Fruit fly (Drosophila melanogaster) whole organism, wandering third instar larva: Measurements from ENCODE around the gene CG34248.

Experiments
- Abd-B ChIP-seq: fragments of >200 bp; optimal IDR thresholded peaks from 2 replicates; lab custom pipeline; 2017; ENCODE audit warnings: missing biosample characterization, missing genetic modification characterization
- CG32264 ChIP-seq: fragments of 200-800 bp; sonication (Bioruptor generic); optimal IDR thresholded peaks from 2 replicates; lab custom pipeline; 2016; ENCODE audit warnings: missing biosample characterization, missing genetic modification characterization
- CG9705 ChIP-seq: fragments of 200-800 bp; sonication (Bioruptor generic); optimal IDR thresholded peaks from 2 replicates; lab custom pipeline; 2018; ENCODE audit warnings: missing biosample characterization, mild to moderate bottlenecking, missing genetic modification characterization
- CrebA ChIP-seq: fragments of 200-800 bp; sonication (Bioruptor generic); optimal IDR thresholded peaks from 2 replicates; lab custom pipeline; 2016; ENCODE audit warnings: missing biosample characterization, mild to moderate bottlenecking, missing genetic modification characterization, borderline replicate concordance
- Dfd ChIP-seq: fragments of >200 bp; optimal IDR thresholded peaks from 2 replicates; lab custom pipeline; 2017; ENCODE audit warnings: missing biosample characterization, missing genetic modification characterization
- Dif ChIP-seq: fragments of 200-275, 200-300 bp; sonication (Bioruptor generic); optimal IDR thresholded peaks from 2 replicates; lab custom pipeline; 2018; ENCODE audit warnings: missing biosample characterization, missing genetic modification characterization; ENCODE audit not compliant: partially characterized antibody
- GATAd ChIP-seq: sonication (Bioruptor generic); optimal IDR thresholded peaks from 2 replicates; lab custom pipeline; 2016; ENCODE audit warnings: missing biosample characterization, missing genetic modification characterization
- HLH106 ChIP-seq: fragments of 200-800 bp; optimal IDR thresholded peaks from 3 replicates; lab custom pipeline; 2019; ENCODE audit warnings: missing biosample characterization, mild to moderate bottlenecking, missing genetic modification characterization, moderate library complexity
- Hnf4 ChIP-seq: fragments of 200-800 bp; sonication (Bioruptor generic); optimal IDR thresholded peaks from 2 replicates; lab custom pipeline; 2016; ENCODE audit warnings: missing biosample characterization, mild to moderate bottlenecking, missing genetic modification characterization
- Hr78 ChIP-seq: fragments of >200 bp; optimal IDR thresholded peaks from 2 replicates; lab custom pipeline; 2017; ENCODE audit warnings: missing biosample characterization, missing genetic modification characterization
- Hr83 ChIP-seq: fragments of 200-300 bp; sonication (Bioruptor generic); optimal IDR thresholded peaks from 2 replicates; lab custom pipeline; 2016; ENCODE audit warnings: missing biosample characterization, mild to moderate bottlenecking, missing genetic modification characterization, moderate library complexity; ENCODE audit not compliant: poor library complexity, severe bottlenecking
- Jra ChIP-seq: sonication (Bioruptor generic); optimal IDR thresholded peaks from 2 replicates; lab custom pipeline; 2016; ENCODE audit warnings: missing biosample characterization, missing genetic modification characterization
- Mio ChIP-seq: sonication (Bioruptor generic); optimal IDR thresholded peaks from 2 replicates; lab custom pipeline; 2016; ENCODE audit warnings: missing biosample characterization, missing genetic modification characterization
- Myc ChIP-seq: fragments of >200 bp; optimal IDR thresholded peaks from 2 replicates; lab custom pipeline; 2017
- N ChIP-seq: fragments of >200 bp; optimal IDR thresholded peaks from 2 replicates; lab custom pipeline; 2018; ENCODE audit warnings: missing biosample characterization, missing external identifiers, missing genetic modification characterization
- OdsH ChIP-seq: fragments of 200-800 bp; sonication (Bioruptor generic); optimal IDR thresholded peaks from 2 replicates; lab custom pipeline; 2016; ENCODE audit warnings: missing biosample characterization, mild to moderate bottlenecking, missing genetic modification characterization
- Rel ChIP-seq, 2 experiments: fragments of 200-800 bp; sonication (Bioruptor generic) in 1 of 2; optimal IDR thresholded peaks; 2 replicates in 1 of 2; 3 replicates in 1 of 2; lab custom pipeline; 2016 to 2019; ENCODE audit warnings: mild to moderate bottlenecking in 2 of 2, missing biosample characterization in 2 of 2, missing genetic modification characterization in 2 of 2, moderate library complexity in 1 of 2
- Sp1 ChIP-seq: fragments of 200-800 bp; sonication (Bioruptor generic); optimal IDR thresholded peaks from 3 replicates; lab custom pipeline; 2019; ENCODE audit warnings: missing biosample characterization, mild to moderate bottlenecking, missing genetic modification characterization, moderate library complexity
- Vsx2 ChIP-seq: fragments of 200-300, 225-300 bp; sonication (Bioruptor generic); optimal IDR thresholded peaks from 2 replicates; lab custom pipeline; 2018; ENCODE audit warnings: missing biosample characterization, missing genetic modification characterization; ENCODE audit not compliant: partially characterized antibody
- br ChIP-seq: fragments of 200-800 bp; sonication (Bioruptor generic); optimal IDR thresholded peaks from 2 replicates; lab custom pipeline; 2016; ENCODE audit warnings: missing biosample characterization, missing genetic modification characterization
- brk ChIP-seq: fragments of 200-800 bp; sonication (Bioruptor generic); optimal IDR thresholded peaks from 2 replicates; lab custom pipeline; 2016; ENCODE audit warnings: missing biosample characterization, mild to moderate bottlenecking, missing genetic modification characterization
- dl ChIP-seq, 2 experiments: fragments of 175-275, 200-275 bp in 1 of 2; fragments of 200-275 bp in 1 of 2; sonication (Bioruptor generic); optimal IDR thresholded peaks; lab custom pipeline; 2018; ENCODE audit warnings: mild to moderate bottlenecking in 2 of 2, missing biosample characterization in 2 of 2, missing genetic modification characterization in 2 of 2, moderate library complexity in 2 of 2; ENCODE audit not compliant: partially characterized antibody in 2 of 2, insufficient read depth in 1 of 2
- dmrt93B ChIP-seq: fragments of 200-800 bp; sonication (Bioruptor generic); optimal IDR thresholded peaks from 2 replicates; lab custom pipeline; 2018; ENCODE audit warnings: missing biosample characterization, mild to moderate bottlenecking, missing genetic modification characterization
- dsf ChIP-seq: sonication (Bioruptor generic); optimal IDR thresholded peaks from 2 replicates; lab custom pipeline; 2016; ENCODE audit warnings: missing biosample characterization, missing genetic modification characterization, borderline replicate concordance
- ey ChIP-seq: fragments of 200-800 bp; sonication (Bioruptor generic); optimal IDR thresholded peaks from 2 replicates; lab custom pipeline; 2016; ENCODE audit warnings: missing biosample characterization, missing genetic modification characterization
- foxo ChIP-seq, 2 experiments: fragments of 200-800 bp; sonication (Bioruptor generic); optimal IDR thresholded peaks; 2 replicates in 1 of 2; 3 replicates in 1 of 2; lab custom pipeline; 2016 to 2017; ENCODE audit warnings: missing biosample characterization in 2 of 2, missing genetic modification characterization in 2 of 2
- fru ChIP-seq: fragments of 200-800 bp; sonication (Bioruptor generic); optimal IDR thresholded peaks from 3 replicates; lab custom pipeline; 2016; ENCODE audit warnings: missing biosample characterization, mild to moderate bottlenecking, missing genetic modification characterization
- h ChIP-seq: fragments of 200-800 bp; sonication (Bioruptor generic); optimal IDR thresholded peaks from 3 replicates; lab custom pipeline; 2016; ENCODE audit warnings: missing biosample characterization, mild to moderate bottlenecking, missing genetic modification characterization
- jim ChIP-seq: fragments of 175-275, 200-325 bp; sonication (Bioruptor generic); optimal IDR thresholded peaks from 2 replicates; lab custom pipeline; 2016; ENCODE audit warnings: missing biosample characterization, mild to moderate bottlenecking, missing genetic modification characterization
- lola ChIP-seq: fragments of >200 bp; optimal IDR thresholded peaks from 2 replicates; lab custom pipeline; 2017; ENCODE audit warnings: missing biosample characterization, missing genetic modification characterization
- pan ChIP-seq: fragments of >200 bp; optimal IDR thresholded peaks from 2 replicates; lab custom pipeline; 2017
- psq ChIP-seq: fragments of 200-800 bp; sonication (Bioruptor generic); optimal IDR thresholded peaks from 3 replicates; lab custom pipeline; 2017; ENCODE audit warnings: missing biosample characterization, mild to moderate bottlenecking, missing genetic modification characterization, moderate library complexity
- rgr ChIP-seq: fragments of 200-800 bp; sonication (Bioruptor generic); optimal IDR thresholded peaks from 3 replicates; lab custom pipeline; 2016; ENCODE audit warnings: missing biosample characterization, mild to moderate bottlenecking, missing genetic modification characterization
- sage ChIP-seq: fragments of 200-800 bp; sonication (Bioruptor generic); optimal IDR thresholded peaks from 2 replicates; lab custom pipeline; 2016; ENCODE audit warnings: missing biosample characterization, mild to moderate bottlenecking, missing genetic modification characterization
- sv ChIP-seq: fragments of 200-800 bp; sonication (Bioruptor generic); optimal IDR thresholded peaks from 3 replicates; lab custom pipeline; 2016; ENCODE audit warnings: missing biosample characterization, missing genetic modification characterization
- tai ChIP-seq: sonication (Bioruptor generic); optimal IDR thresholded peaks from 2 replicates; lab custom pipeline; 2016; ENCODE audit warnings: missing biosample characterization, missing genetic modification characterization
- usp ChIP-seq: fragments of >200 bp; optimal IDR thresholded peaks from 2 replicates; lab custom pipeline; 2017; ENCODE audit warnings: missing biosample characterization, missing genetic modification characterization
- woc ChIP-seq: sonication (Bioruptor generic); optimal IDR thresholded peaks from 2 replicates; lab custom pipeline; 2016; ENCODE audit warnings: missing biosample characterization, mild to moderate bottlenecking, missing genetic modification characterization

The CG34248 gene

dm6 chr3L:16228659-16229205 lies 42.0 kb downstream of the CG34248 start, which contains the start of gene Tmx3:
Gene Tmx3, plus strand, starts transcription at chr3L:16229100.
- peak; percentile 63 for TF ChIP-seq br
- peak; percentile 87 for TF ChIP-seq rgr (GFP tag; lab: Kevin White, UChicago)
- TF ChIP-seq N (GFP tag; lab: Kevin White, UChicago), result no peak
- peak; percentile 86 for TF ChIP-seq Hr83 (GFP tag; lab: Kevin White, UChicago)
- TF ChIP-seq dl (GFP tag; optimal IDR thresholded peaks at IDR 0.05; lab: Kevin White, UChicago; ENCODE audit: insufficient read depth in 1 of 2, partially characterized antibody in 2 of 2), result no peak
- no peak for TF ChIP-seq Hr78
- peak; percentile 91 for TF ChIP-seq HLH106 (tag; lab: Kevin White, UChicago)
- peak; percentile 72 for TF ChIP-seq sv (GFP tag; lab: Kevin White, UChicago)
- no peak for TF ChIP-seq usp (GFP tag; lab: Kevin White, UChicago)
- no peak for TF ChIP-seq Dif (GFP tag; lab: Kevin White, UChicago)
- peak; percentile 72 for TF ChIP-seq GATAd (GFP tag; lab: Kevin White, UChicago)
- TF ChIP-seq Hnf4, result peak; percentile 82
- no peak for TF ChIP-seq CrebA
- TF ChIP-seq OdsH, result peak; percentile 82
- TF ChIP-seq Vsx2 (GFP tag; lab: Kevin White, UChicago), result no peak
- TF ChIP-seq CG32264 (GFP tag; lab: Kevin White, UChicago), result no peak
- no peak for TF ChIP-seq tai (GFP tag; lab: Kevin White, UChicago)
- TF ChIP-seq h (GFP tag; lab: Kevin White, UChicago), result peak; percentile 82
- TF ChIP-seq Dfd (GFP tag; lab: Kevin White, UChicago), result no peak
- TF ChIP-seq Abd-B (GFP tag; lab: Kevin White, UChicago), result no peak
- no peak for TF ChIP-seq Mio
- no peak for TF ChIP-seq sage (GFP tag; lab: Kevin White, UChicago)
- TF ChIP-seq Myc (lab: Kevin White, UChicago), result peak; percentile 25
- peak; percentile 58 for TF ChIP-seq dsf
- TF ChIP-seq lola (GFP tag; lab: Kevin White, UChicago), result no peak
- TF ChIP-seq fru (GFP tag; lab: Kevin White, UChicago), result peak; percentile 78
- TF ChIP-seq Rel (GFP tag; optimal IDR thresholded peaks at IDR 0.05; lab: Kevin White, UChicago), result no peak
- peak; percentile 68 for TF ChIP-seq Rel (tag; optimal IDR thresholded peaks at IDR 0.05; lab: Kevin White, UChicago)
- TF ChIP-seq woc (GFP tag; lab: Kevin White, UChicago), result peak; percentile 68
- TF ChIP-seq dmrt93B (GFP tag; lab: Kevin White, UChicago), result peak; percentile 73
- peak; percentile 69 for TF ChIP-seq ey (GFP tag; lab: Kevin White, UChicago)
- peak in 1 of 2 experiments; percentile 93 for TF ChIP-seq foxo (GFP tag; optimal IDR thresholded peaks at IDR 0.05; lab: Kevin White, UChicago)
- peak; percentile 82 for TF ChIP-seq brk (GFP tag; lab: Kevin White, UChicago)
- TF ChIP-seq psq (GFP tag; lab: Kevin White, UChicago), result peak; percentile 85
- TF ChIP-seq CG9705 (GFP tag; lab: Kevin White, UChicago), result peak; percentile 71
- no peak for TF ChIP-seq pan (lab: Kevin White, UChicago)
- peak; percentile 57 for TF ChIP-seq Jra
- TF ChIP-seq Sp1 (GFP tag; lab: Kevin White, UChicago), result peak; percentile 87
- TF ChIP-seq jim (GFP tag; lab: Kevin White, UChicago), result peak; percentile 22
- TF ChIP-seq, all 38 proteins: peak for 23

dm6 chr3L:16225175-16225574 lies 45.5 kb downstream of the CG34248 start:
- TF ChIP-seq Rel (GFP tag; optimal IDR thresholded peaks at IDR 0.05; lab: Kevin White, UChicago) (no peak), Rel (tag; optimal IDR thresholded peaks at IDR 0.05; lab: Kevin White, UChicago) (no peak), tai (GFP tag; lab: Kevin White, UChicago) (no peak), Dfd (GFP tag; lab: Kevin White, UChicago) (no peak), sv (GFP tag; lab: Kevin White, UChicago) (no peak), Hnf4 (no peak), psq (GFP tag; lab: Kevin White, UChicago) (no peak), HLH106 (tag; lab: Kevin White, UChicago) (no peak), Vsx2 (GFP tag; lab: Kevin White, UChicago) (no peak)
